Fruit fly (Drosophila melanogaster): ENCODE data around the gene IntS9.

- no peak for TF ChIP-seq CG8478 (optimal IDR thresholded peaks at IDR 0.05)
- TF ChIP-seq CTCF (optimal IDR thresholded peaks at IDR 0.05) = no peak
Observed at dm6 chr3L:16137779-16138178, 32.4 kb upstream of the IntS9 start, which contains the start of gene CG5157.
